Worm (Caenorhabditis elegans) whole organism, L2 larva: ENCODE measurements around the gene best-12.

Experiments used
- C34F6.9 ChIP-seq: fragments of 150-350 bp; optimal IDR thresholded peaks from 2 replicates; lab custom pipeline; 2014; ENCODE audit warnings: missing biosample characterization, missing genetic modification characterization
- F13H6.1 ChIP-seq: sonication (generic microtip); optimal IDR thresholded peaks from 2 replicates; lab custom pipeline; 2016; ENCODE audit warnings: missing genetic modification characterization, missing compliant biosample characterization
- R02D3.7 ChIP-seq: fragments of 150-350 bp; optimal IDR thresholded peaks from 2 replicates; lab custom pipeline; 2014; ENCODE audit warnings: missing biosample characterization, missing genetic modification characterization
- Y55F3AM.14 ChIP-seq: fragments of 200-800 bp; sonication (Bioruptor generic); optimal IDR thresholded peaks from 2 replicates; lab custom pipeline; 2018; ENCODE audit warnings: mild to moderate bottlenecking, missing genetic modification characterization, missing compliant biosample characterization
- ZK546.5 ChIP-seq: sonication (generic microtip); optimal IDR thresholded peaks from 2 replicates; lab custom pipeline; 2017; ENCODE audit warnings: missing biosample characterization, missing genetic modification characterization
- alr-1 ChIP-seq: fragments of 150-350 bp; optimal IDR thresholded peaks from 2 replicates; lab custom pipeline; 2014; ENCODE audit warnings: missing biosample characterization, missing genetic modification characterization
- ceh-16 ChIP-seq: fragments of 150-350 bp; optimal IDR thresholded peaks from 2 replicates; lab custom pipeline; 2014; ENCODE audit warnings: missing biosample characterization, missing genetic modification characterization
- crh-2 ChIP-seq: sonication (generic microtip); optimal IDR thresholded peaks from 2 replicates; lab custom pipeline; 2017; ENCODE audit warnings: missing biosample characterization, missing genetic modification characterization
- dmd-4 ChIP-seq: sonication (generic microtip); optimal IDR thresholded peaks from 2 replicates; lab custom pipeline; 2017; ENCODE audit warnings: missing biosample characterization, missing genetic modification characterization
- elt-1 ChIP-seq: fragments of 150-350 bp; optimal IDR thresholded peaks from 2 replicates; lab custom pipeline; 2014; ENCODE audit warnings: missing biosample characterization, missing genetic modification characterization
- fos-1 ChIP-seq: fragments of 150-350 bp; optimal IDR thresholded peaks from 2 replicates; lab custom pipeline; 2014; ENCODE audit warnings: missing biosample characterization, missing genetic modification characterization
- lin-13 ChIP-seq: fragments of 150-350 bp; optimal IDR thresholded peaks from 2 replicates; lab custom pipeline; 2014; ENCODE audit warnings: missing biosample characterization, missing genetic modification reagents, missing genetic modification characterization
- lin-39 ChIP-seq: fragments of 150-350 bp; optimal IDR thresholded peaks from 2 replicates; lab custom pipeline; 2014; ENCODE audit warnings: missing biosample characterization, missing genetic modification reagents, missing genetic modification characterization
- lsy-2 ChIP-seq, 2 experiments: fragments of 150-350 bp in 1 of 2; sonication (generic microtip) in 1 of 2; optimal IDR thresholded peaks; 2 replicates each; lab custom pipeline; 2014 to 2017; ENCODE audit warnings: missing biosample characterization in 2 of 2, missing genetic modification characterization in 2 of 2
- mbf-1 ChIP-seq: sonication (generic microtip); optimal IDR thresholded peaks from 2 replicates; lab custom pipeline; 2017; ENCODE audit warnings: missing biosample characterization, missing genetic modification characterization
- mdl-1 ChIP-seq, 2 experiments: fragments of 150-350 bp in 1 of 2; sonication (generic microtip) in 1 of 2; optimal IDR thresholded peaks; 2 replicates each; lab custom pipeline; 2017; ENCODE audit warnings: missing biosample characterization in 2 of 2, missing genetic modification characterization in 2 of 2
- nhr-10 ChIP-seq: sonication (generic microtip); optimal IDR thresholded peaks from 2 replicates; lab custom pipeline; 2017; ENCODE audit warnings: missing biosample characterization, missing genetic modification characterization
- nhr-12 ChIP-seq: fragments of 150-350 bp; optimal IDR thresholded peaks from 2 replicates; lab custom pipeline; 2014; ENCODE audit warnings: missing biosample characterization, missing genetic modification characterization
- nhr-129 ChIP-seq: fragments of 150-350 bp; optimal IDR thresholded peaks from 2 replicates; lab custom pipeline; 2014; ENCODE audit warnings: missing biosample characterization, missing genetic modification characterization
- nhr-21 ChIP-seq: fragments of 150-350 bp; optimal IDR thresholded peaks from 2 replicates; lab custom pipeline; 2014; ENCODE audit warnings: missing biosample characterization, missing genetic modification characterization
- nhr-237 ChIP-seq: fragments of 150-350 bp; optimal IDR thresholded peaks from 2 replicates; lab custom pipeline; 2014; ENCODE audit warnings: missing biosample characterization, missing genetic modification characterization
- nhr-77 ChIP-seq: fragments of 150-350 bp; optimal IDR thresholded peaks from 2 replicates; lab custom pipeline; 2014; ENCODE audit warnings: missing biosample characterization, missing genetic modification characterization
- peb-1 ChIP-seq: fragments of 150-350 bp; optimal IDR thresholded peaks from 2 replicates; lab custom pipeline; 2014; ENCODE audit warnings: missing biosample characterization, missing genetic modification characterization
- sem-4 ChIP-seq: fragments of 150-350 bp; optimal IDR thresholded peaks from 2 replicates; lab custom pipeline; 2014; ENCODE audit warnings: missing biosample characterization, missing genetic modification reagents, missing genetic modification characterization
- skn-1 ChIP-seq: sonication (generic microtip); optimal IDR thresholded peaks from 2 replicates; lab custom pipeline; 2017; ENCODE audit warnings: missing biosample characterization, missing genetic modification characterization
- sma-3 ChIP-seq: sonication (generic microtip); optimal IDR thresholded peaks from 2 replicates; lab custom pipeline; 2016; ENCODE audit warnings: missing genetic modification reagents, missing genetic modification characterization, missing compliant biosample characterization
- snpc-4 ChIP-seq: fragments of 150-350 bp; optimal IDR thresholded peaks from 2 replicates; lab custom pipeline; 2014; ENCODE audit warnings: missing biosample characterization, missing genetic modification characterization
- unc-55 ChIP-seq: fragments of 150-350 bp; sonication (generic microtip); optimal IDR thresholded peaks from 3 replicates; lab custom pipeline; 2014; ENCODE audit warnings: missing biosample characterization, missing genetic modification reagents, missing genetic modification characterization
- unc-62 ChIP-seq: fragments of 150-350 bp; optimal IDR thresholded peaks from 2 replicates; lab custom pipeline; 2014; ENCODE audit warnings: missing biosample characterization, missing genetic modification reagents, missing genetic modification characterization
- zag-1 ChIP-seq: fragments of 150-350 bp; optimal IDR thresholded peaks from 2 replicates; lab custom pipeline; 2014; ENCODE audit warnings: missing biosample characterization, missing genetic modification characterization
- ztf-11 ChIP-seq: sonication (generic microtip); optimal IDR thresholded peaks from 2 replicates; lab custom pipeline; 2017; ENCODE audit warnings: missing biosample characterization, missing genetic modification characterization
- ztf-4 ChIP-seq: fragments of 150-350 bp; optimal IDR thresholded peaks from 2 replicates; lab custom pipeline; 2014; ENCODE audit warnings: missing biosample characterization, missing genetic modification characterization

Gene best-12

ce11 chrV:16053373-16053772 lies 4.1 kb downstream of the best-12 start, which contains the start of gene F14H3.3:
TSS of gene F14H3.3 (minus strand) at chrV:16053473.
- TF ChIP-seq ZK546.5 (tag; lab: Kevin White, UChicago): no peak
- TF ChIP-seq ztf-4: no peak
- TF ChIP-seq skn-1 (tag; lab: Kevin White, UChicago): no peak
- no peak for TF ChIP-seq peb-1
- no peak for TF ChIP-seq mdl-1 (tag; optimal IDR thresholded peaks at IDR 0.05; lab: Kevin White, UChicago)
- no peak for TF ChIP-seq nhr-12 (tag; lab: Kevin White, UChicago)
- no peak for TF ChIP-seq snpc-4
- TF ChIP-seq crh-2 (tag; lab: Kevin White, UChicago): no peak
- no peak for TF ChIP-seq unc-62 (GFP tag; lab: Kevin White, UChicago)
- no peak for TF ChIP-seq C34F6.9
- no peak for TF ChIP-seq sma-3 (GFP tag; lab: Kevin White, UChicago)
- no peak for TF ChIP-seq alr-1
- TF ChIP-seq Y55F3AM.14 (GFP tag; lab: Kevin White, UChicago): no peak
- TF ChIP-seq dmd-4 (tag; lab: Kevin White, UChicago): no peak
- TF ChIP-seq zag-1: no peak
- no peak for TF ChIP-seq nhr-237 (tag; lab: Kevin White, UChicago)
- TF ChIP-seq, all 48 proteins: peak for 0

ce11 chrV:16055031-16055430 lies 5.8 kb downstream of the best-12 start, which contains the start of gene F14H3.4:
TSS of gene F14H3.4 (minus strand) at chrV:16055072.
- TF ChIP-seq lin-39 (tag; lab: Kevin White, UChicago): no peak
- no peak for TF ChIP-seq fos-1
- TF ChIP-seq R02D3.7 (tag; lab: Kevin White, UChicago): no peak
- no peak for TF ChIP-seq ztf-4
- no peak for TF ChIP-seq F13H6.1 (tag; lab: Kevin White, UChicago)
- no peak for TF ChIP-seq nhr-21 (tag; lab: Kevin White, UChicago)
- TF ChIP-seq, all 48 proteins: peak for 0

- no peak for TF ChIP-seq unc-55 (GFP tag; lab: Kevin White, UChicago)
- TF ChIP-seq nhr-12 (tag; lab: Kevin White, UChicago): no peak
- no peak for TF ChIP-seq lsy-2 (tag; optimal IDR thresholded peaks at IDR 0.05; lab: Kevin White, UChicago)
- no peak for TF ChIP-seq nhr-10 (tag; lab: Kevin White, UChicago)
- no peak for TF ChIP-seq dmd-4 (tag; lab: Kevin White, UChicago)
- TF ChIP-seq lin-13 (GFP tag; lab: Kevin White, UChicago): no peak
- TF ChIP-seq nhr-77: no peak
- no peak for TF ChIP-seq ztf-11
- TF ChIP-seq ZK546.5 (tag; lab: Kevin White, UChicago): no peak
- TF ChIP-seq ceh-16: no peak
- no peak for TF ChIP-seq nhr-237 (tag; lab: Kevin White, UChicago)
These were observed 7.8 kb downstream of the best-12 start, which contains the start of gene F14H3.5 for ce11 chrV:16057010-16057463. TSS of gene F14H3.5 (minus strand) at chrV:16057060.

- TF ChIP-seq zag-1 (no peak), nhr-12 (tag; lab: Kevin White, UChicago) (no peak), ztf-11 (no peak), lin-13 (GFP tag; lab: Kevin White, UChicago) (no peak)
- TF ChIP-seq, all 48 proteins: peak for 0
These were observed 9.6 kb downstream of the best-12 start, which contains the start of gene F14H3.6 for ce11 chrV:16058872-16059271. TSS of gene F14H3.6 (minus strand) at chrV:16058893.

ce11 chrV:16060135-16060534 lies 10.9 kb downstream of the best-12 start, which contains the start of gene F14H3.15:
TSS of gene F14H3.15 (minus strand) at chrV:16060235.
- TF ChIP-seq alr-1 (no peak), unc-62 (GFP tag; lab: Kevin White, UChicago) (no peak), elt-1 (tag; lab: Kevin White, UChicago) (no peak), peb-1 (no peak), sma-3 (GFP tag; lab: Kevin White, UChicago) (no peak), sem-4 (tag; lab: Kevin White, UChicago) (no peak), dmd-4 (tag; lab: Kevin White, UChicago) (no peak), ZK546.5 (tag; lab: Kevin White, UChicago) (no peak), nhr-129 (no peak)
- TF ChIP-seq, all 48 proteins: peak for 0

- TF ChIP-seq ZK546.5 (tag; lab: Kevin White, UChicago) (no peak), fos-1 (no peak), Y55F3AM.14 (GFP tag; lab: Kevin White, UChicago) (no peak), elt-1 (tag; lab: Kevin White, UChicago) (no peak), lin-39 (tag; lab: Kevin White, UChicago) (no peak), ztf-4 (no peak), ztf-11 (no peak), alr-1 (no peak), mbf-1 (tag; lab: Kevin White, UChicago) (no peak), unc-55 (GFP tag; lab: Kevin White, UChicago) (no peak)
These were observed 12.7 kb downstream of the best-12 start, which contains the start of gene fbxa-100 for ce11 chrV:16061993-16062392. TSS of gene fbxa-100 (minus strand) at chrV:16062093.
